Fruit fly (Drosophila melanogaster): ENCODE measurements around the gene NELF-B.

DNA sequence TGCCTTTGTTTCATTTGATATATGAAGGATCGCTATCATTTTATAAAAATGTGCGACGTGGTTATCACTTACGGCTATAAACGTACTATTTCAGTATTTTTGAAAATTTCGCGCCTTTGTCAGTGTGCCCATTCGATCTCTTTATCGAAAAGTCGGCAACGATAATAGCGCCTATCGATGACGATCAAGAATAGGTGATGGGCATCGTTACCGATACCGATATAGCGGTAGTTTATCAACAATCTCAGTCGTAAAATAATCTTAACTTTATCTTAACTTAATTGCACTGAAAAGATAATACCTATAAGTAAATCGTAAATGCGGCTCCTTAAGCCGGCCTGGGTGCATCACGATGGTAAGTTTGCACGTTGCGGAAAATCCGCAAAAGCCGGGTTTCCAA lies 6.3 kb downstream of the NELF-B start, which contains the start of gene Hira:
- TF ChIP-seq CG12768 (GFP tag; optimal IDR thresholded peaks at IDR 0.05) (no peak), Mnt (GFP tag; optimal IDR thresholded peaks at IDR 0.05) (peak; percentile 3), tj (GFP tag; optimal IDR thresholded peaks at IDR 0.05) (no peak), bab1 (GFP tag; optimal IDR thresholded peaks at IDR 0.05) (peak; percentile 59), CG7101 (tag; optimal IDR thresholded peaks at IDR 0.05) (peak; percentile 12), kay (GFP tag; ENCODE audit: borderline replicate concordance) (no peak), ovo (GFP tag; optimal IDR thresholded peaks at IDR 0.05) (no peak)

Data from whole organism, adult.